Worm (Caenorhabditis elegans): ENCODE data around the gene C13F10.7.

C13F10.7 gene

ce11 chrV:7223941-7224340, 889 bp upstream of the C13F10.7 start, which contains the start of gene C13F10.1:
C13F10.1 (plus strand) TSS chrV:7224078.
- TF ChIP-seq unc-120 (tag; optimal IDR thresholded peaks at IDR 0.05; ENCODE audit: poor library complexity, severe bottlenecking) (peak; percentile 31), lin-32 (GFP tag; optimal IDR thresholded peaks at IDR 0.05) (no peak), hlh-1 (tag; optimal IDR thresholded peaks at IDR 0.05) (peak; percentile 32), nhr-2 (tag; optimal IDR thresholded peaks at IDR 0.05) (no peak), nhr-12 (tag; optimal IDR thresholded peaks at IDR 0.05) (no peak), unc-62 (GFP tag; optimal IDR thresholded peaks at IDR 0.05) (peak; percentile 80), mls-2 (tag; optimal IDR thresholded peaks at IDR 0.05) (no peak), elt-1 (tag; optimal IDR thresholded peaks at IDR 0.05; ENCODE audit: borderline replicate concordance, insufficient read depth) (no peak), ces-1 (GFP tag; optimal IDR thresholded peaks at IDR 0.05) (peak; percentile 62)

DNA sequence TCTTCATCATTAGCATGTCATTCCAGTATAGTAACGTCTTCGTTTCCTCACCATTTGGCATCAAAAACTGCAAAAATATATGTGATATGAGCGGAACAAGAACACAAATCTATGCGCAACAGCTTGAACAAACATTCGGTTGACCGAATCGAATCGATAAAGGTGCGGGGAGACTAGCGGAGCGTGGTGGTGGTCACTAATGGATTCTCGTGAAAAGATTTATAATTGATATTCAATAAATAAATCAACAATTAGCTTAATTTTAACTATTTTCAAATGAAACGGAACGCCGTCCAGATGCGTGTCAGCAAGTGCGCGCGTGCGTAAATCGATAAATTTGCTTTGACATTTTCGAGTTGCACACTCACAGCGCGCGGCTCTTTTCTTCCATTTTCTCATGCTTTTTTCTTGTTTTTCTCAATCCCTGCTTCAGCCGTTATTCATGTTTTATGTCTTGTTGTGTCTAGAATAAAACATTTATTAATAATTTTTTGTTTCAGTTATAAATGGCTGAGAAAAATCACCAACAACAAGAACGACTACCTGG, 2.0 kb downstream of the C13F10.7 start, which contains the start of the genes C13F10.8, C13F10.6 and kxd-1:
C13F10.8 (minus strand) TSS at position 51 of the 547 bp plus-strand sequence.
C13F10.6 (minus strand) TSS at position 67 of the 547 bp plus-strand sequence.
kxd-1 (plus strand) TSS at position 497 of the 547 bp plus-strand sequence.
- TF ChIP-seq mep-1 (tag; optimal IDR thresholded peaks at IDR 0.05) (peak; percentile 15), elt-1 (tag; optimal IDR thresholded peaks at IDR 0.05; ENCODE audit: borderline replicate concordance, insufficient read depth) (no peak), flh-1 (GFP tag; optimal IDR thresholded peaks at IDR 0.05) (no peak)

- no peak for TF ChIP-seq unc-62 (GFP tag; optimal IDR thresholded peaks at IDR 0.05)
- TF ChIP-seq hlh-1 (tag; optimal IDR thresholded peaks at IDR 0.05), result no peak
- TF ChIP-seq mab-5 (tag; optimal IDR thresholded peaks at IDR 0.05), result no peak
- no peak for TF ChIP-seq snpc-4 (tag; optimal IDR thresholded peaks at IDR 0.05)
- TF ChIP-seq drap-1 (GFP tag; optimal IDR thresholded peaks at IDR 0.05), result no peak
- no peak for TF ChIP-seq mep-1 (tag; optimal IDR thresholded peaks at IDR 0.05)
- TF ChIP-seq unc-120 (tag; optimal IDR thresholded peaks at IDR 0.05; ENCODE audit: poor library complexity, severe bottlenecking), result no peak
- TF ChIP-seq zip-8 (tag; optimal IDR thresholded peaks at IDR 0.05), result no peak
Observed at ce11 chrV:7218988-7219387, 4.1 kb downstream of the C13F10.7 start, which contains the start of gene C13F10.5. C13F10.5 (minus strand) TSS chrV:7219088.

ce11 chrV:7216016-7216415, 7.0 kb downstream of the C13F10.7 start:
- TF ChIP-seq bed-3 (GFP tag; optimal IDR thresholded peaks at IDR 0.05), result no peak

DNA sequence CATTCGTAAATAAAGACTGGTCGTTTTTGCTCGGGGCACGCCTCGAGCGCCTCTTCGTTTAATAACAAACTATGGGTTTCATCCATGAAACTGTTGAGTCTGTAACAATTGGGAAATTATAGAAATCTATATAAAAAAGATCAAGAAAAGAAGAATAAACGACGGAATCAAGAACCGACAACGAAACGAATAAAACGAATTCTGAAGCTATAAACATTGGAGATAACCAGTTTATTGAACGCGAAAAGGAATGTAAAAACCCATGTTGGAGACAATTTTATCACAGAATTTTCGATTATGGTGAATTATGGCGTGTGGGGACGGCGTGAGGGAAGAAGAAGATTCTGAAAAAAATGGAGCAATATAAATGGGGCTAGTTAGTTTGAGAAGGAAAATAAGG, 8.2 kb downstream of the C13F10.7 start, which contains the start of gene soap-1:
soap-1 (minus strand) TSS at position 101 of the 400 bp plus-strand sequence.
- TF ChIP-seq sem-2 (GFP tag; optimal IDR thresholded peaks at IDR 0.05), result no peak
- TF ChIP-seq nhr-237 (tag; optimal IDR thresholded peaks at IDR 0.05), result no peak

DNA sequence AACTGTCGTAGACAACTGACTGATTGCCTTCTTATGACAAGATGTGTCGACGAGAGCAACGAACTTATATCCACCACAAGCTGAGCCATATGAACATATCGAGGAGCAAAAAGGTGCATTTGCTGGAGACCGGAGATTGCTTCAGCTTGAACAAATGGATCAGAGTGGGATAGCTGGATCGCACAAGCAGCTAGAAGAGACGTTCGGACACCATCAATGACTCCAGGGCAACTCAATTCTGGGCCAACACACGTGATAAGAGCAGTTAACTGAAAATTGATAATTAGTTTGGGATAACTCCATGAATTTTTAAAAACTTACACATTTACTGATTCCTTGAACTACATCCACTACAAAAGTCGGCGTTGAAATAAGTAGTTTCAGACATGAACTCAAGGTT, 14.1 kb downstream of the C13F10.7 start:
- no peak for TF ChIP-seq hlh-1 (tag; optimal IDR thresholded peaks at IDR 0.05)
- TF ChIP-seq unc-62 (GFP tag; optimal IDR thresholded peaks at IDR 0.05), result no peak
- TF ChIP-seq blmp-1 (tag; optimal IDR thresholded peaks at IDR 0.05), result no peak
- TF ChIP-seq ces-1 (GFP tag; optimal IDR thresholded peaks at IDR 0.05), result no peak
- TF ChIP-seq ceh-83 (GFP tag; optimal IDR thresholded peaks at IDR 0.05), result no peak
- no peak for TF ChIP-seq nhr-28 (tag; optimal IDR thresholded peaks at IDR 0.05)
- no peak for TF ChIP-seq nhr-12 (tag; optimal IDR thresholded peaks at IDR 0.05)
- TF ChIP-seq mls-2 (tag; optimal IDR thresholded peaks at IDR 0.05), result no peak
- TF ChIP-seq elt-1 (tag; optimal IDR thresholded peaks at IDR 0.05; ENCODE audit: borderline replicate concordance, insufficient read depth), result no peak
- no peak for TF ChIP-seq flh-1 (GFP tag; optimal IDR thresholded peaks at IDR 0.05)
- TF ChIP-seq nhr-76 (tag; optimal IDR thresholded peaks at IDR 0.05), result no peak
- TF ChIP-seq lsy-2 (tag; optimal IDR thresholded peaks at IDR 0.05), result no peak
- no peak for TF ChIP-seq sptf-1 (tag; optimal IDR thresholded peaks at IDR 0.05)
- no peak for TF ChIP-seq mab-5 (tag; optimal IDR thresholded peaks at IDR 0.05)

DNA sequence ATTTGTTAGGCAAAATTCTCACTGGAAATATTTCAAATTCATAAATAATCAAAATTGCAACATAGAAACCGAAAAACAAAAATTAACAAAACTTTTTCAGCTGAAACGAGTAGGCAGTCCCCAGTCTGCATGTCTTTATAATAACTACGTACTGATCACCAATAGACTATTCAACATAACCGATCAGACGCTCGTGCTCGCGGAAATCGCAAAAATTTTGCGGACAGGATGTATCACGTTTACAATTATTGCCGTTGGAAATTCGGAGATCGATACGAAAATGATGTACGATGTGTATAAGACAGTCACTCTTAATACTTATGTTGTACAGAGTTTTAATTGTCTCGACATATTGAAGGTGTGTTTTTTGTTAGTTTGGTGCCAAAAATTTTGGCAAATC, 21.7 kb downstream of the C13F10.7 start:
- no peak for TF ChIP-seq mab-5 (tag; optimal IDR thresholded peaks at IDR 0.05)
- TF ChIP-seq unc-39 (tag; optimal IDR thresholded peaks at IDR 0.05), result no peak
- TF ChIP-seq M03D4.4 (tag; optimal IDR thresholded peaks at IDR 0.05), result no peak
- no peak for TF ChIP-seq ceh-43 (GFP tag; optimal IDR thresholded peaks at IDR 0.05)
- TF ChIP-seq hlh-1 (tag; optimal IDR thresholded peaks at IDR 0.05), result no peak
- TF ChIP-seq nhr-2 (tag; optimal IDR thresholded peaks at IDR 0.05), result no peak
- no peak for TF ChIP-seq lin-32 (GFP tag; optimal IDR thresholded peaks at IDR 0.05)
- no peak for TF ChIP-seq ham-2 (GFP tag; optimal IDR thresholded peaks at IDR 0.05)
- no peak for TF ChIP-seq mls-2 (tag; optimal IDR thresholded peaks at IDR 0.05)
- no peak for TF ChIP-seq ceh-39 (tag; optimal IDR thresholded peaks at IDR 0.05)
- no peak for TF ChIP-seq elt-3 (tag; optimal IDR thresholded peaks at IDR 0.05)
